Worm (Caenorhabditis elegans): ENCODE measurements around the gene cgef-1.

The cgef-1 gene

ce11 chrX:2809611-2810010, 37.8 kb downstream of the cgef-1 start, which contains the start of gene C14A11.9 (continued):
- TF ChIP-seq ceh-9 (tag; optimal IDR thresholded peaks at IDR 0.05) (no peak), nhr-76 (tag; optimal IDR thresholded peaks at IDR 0.05) (no peak), ceh-16 (tag; optimal IDR thresholded peaks at IDR 0.05) (no peak), ZK546.5 (tag; optimal IDR thresholded peaks at IDR 0.05) (peak; percentile 6), nfya-1 (tag; optimal IDR thresholded peaks at IDR 0.05; ENCODE audit: insufficient read depth) (peak; percentile 90), elt-1 (tag; optimal IDR thresholded peaks at IDR 0.05) (peak; percentile 16), lin-15B (tag; optimal IDR thresholded peaks at IDR 0.05) (peak; percentile 78), lin-39 (tag; optimal IDR thresholded peaks at IDR 0.05) (peak; percentile 95), fkh-10 (GFP tag; optimal IDR thresholded peaks at IDR 0.05) (peak; percentile 94), eor-1 (tag; optimal IDR thresholded peaks at IDR 0.05) (no peak), ztf-4 (tag; optimal IDR thresholded peaks at IDR 0.05) (no peak), ama-1 (optimal IDR thresholded peaks at IDR 0.05) (no peak)

ce11 chrX:2814097-2814720, 42.4 kb downstream of the cgef-1 start, which contains the start of gene C14A11.6:
TSS of gene C14A11.6 (minus strand) at chrX:2814147.
- TF ChIP-seq nfya-1 (tag; optimal IDR thresholded peaks at IDR 0.05; ENCODE audit: insufficient read depth) = peak; percentile 38
- TF ChIP-seq nhr-12 (tag; optimal IDR thresholded peaks at IDR 0.05) = no peak
- peak; percentile 19 for TF ChIP-seq lin-39 (tag; optimal IDR thresholded peaks at IDR 0.05)
- peak; percentile 14 for TF ChIP-seq hmg-11 (tag; optimal IDR thresholded peaks at IDR 0.05)

- TF ChIP-seq lin-39 (tag; optimal IDR thresholded peaks at IDR 0.05) = no peak
These were observed 47.1 kb downstream of the cgef-1 start for ce11 chrX:2818899-2819298.

ce11 chrX:2819747-2820146, 47.9 kb downstream of the cgef-1 start:
- TF ChIP-seq elt-3 (tag; optimal IDR thresholded peaks at IDR 0.05) (no peak), ceh-9 (tag; optimal IDR thresholded peaks at IDR 0.05) (no peak), sea-2 (GFP tag; optimal IDR thresholded peaks at IDR 0.05) (no peak), aly-2 (tag; optimal IDR thresholded peaks at IDR 0.05) (no peak)

ce11 chrX:2820148-2820547, 48.3 kb downstream of the cgef-1 start, which contains the start of gene tsp-6:
TSS of gene tsp-6 (plus strand) at chrX:2820448.
- TF ChIP-seq nhr-77 (tag; optimal IDR thresholded peaks at IDR 0.05) = no peak
- no peak for TF ChIP-seq nhr-25 (tag; optimal IDR thresholded peaks at IDR 0.05)
- no peak for TF ChIP-seq nhr-11 (tag; optimal IDR thresholded peaks at IDR 0.05)
- TF ChIP-seq fkh-10 (GFP tag; optimal IDR thresholded peaks at IDR 0.05) = no peak
- no peak for TF ChIP-seq R02D3.7 (tag; optimal IDR thresholded peaks at IDR 0.05)
- no peak for TF ChIP-seq pqm-1 (tag; optimal IDR thresholded peaks at IDR 0.05)
- TF ChIP-seq nhr-67 (tag; optimal IDR thresholded peaks at IDR 0.05) = no peak
- no peak for TF ChIP-seq snpc-4 (tag; optimal IDR thresholded peaks at IDR 0.05)
- TF ChIP-seq ztf-11 (tag; optimal IDR thresholded peaks at IDR 0.05) = no peak
- TF ChIP-seq ama-1 (optimal IDR thresholded peaks at IDR 0.05) = no peak
- no peak for TF ChIP-seq fkh-2 (tag; optimal IDR thresholded peaks at IDR 0.05)
- no peak for TF ChIP-seq ZK546.5 (tag; optimal IDR thresholded peaks at IDR 0.05)

ce11 chrX:2826337-2826736, 54.5 kb downstream of the cgef-1 start:
- TF ChIP-seq fkh-10 (GFP tag; optimal IDR thresholded peaks at IDR 0.05) (no peak), fkh-2 (tag; optimal IDR thresholded peaks at IDR 0.05) (no peak), mdl-1 (tag; optimal IDR thresholded peaks at IDR 0.05) (no peak), daf-12 (tag; optimal IDR thresholded peaks at IDR 0.05) (no peak), elt-1 (tag; optimal IDR thresholded peaks at IDR 0.05) (no peak), skn-1 (tag; optimal IDR thresholded peaks at IDR 0.05) (no peak), egl-5 (tag; optimal IDR thresholded peaks at IDR 0.05) (no peak), unc-39 (tag; optimal IDR thresholded peaks at IDR 0.05) (no peak), hmg-11 (tag; optimal IDR thresholded peaks at IDR 0.05) (no peak), lin-39 (tag; optimal IDR thresholded peaks at IDR 0.05) (no peak), elt-3 (tag; optimal IDR thresholded peaks at IDR 0.05) (no peak), nhr-25 (tag; optimal IDR thresholded peaks at IDR 0.05) (no peak)
